Fruit fly (Drosophila melanogaster): Measurements from ENCODE around the gene Clk.

- TF ChIP-seq bab1 (GFP tag; optimal IDR thresholded peaks at IDR 0.05): peak; percentile 83
- no peak for TF ChIP-seq toe (GFP tag; optimal IDR thresholded peaks at IDR 0.05)
- TF ChIP-seq CG7045 (GFP tag; optimal IDR thresholded peaks at IDR 0.05): peak; percentile 31
- peak; percentile 37 for TF ChIP-seq CG5204 (GFP tag; optimal IDR thresholded peaks at IDR 0.05)
Measured at dm6 chr3L:7783383-7783782, 8.0 kb upstream of the Clk start.
